Fruit fly (Drosophila melanogaster) whole organism, embryonic: ENCODE data around the gene DIP-eta.

Experiments used
- Awh ChIP-seq: fragments of 200-800 bp; sonication (Bioruptor generic); IDR thresholded peaks from 2 replicates; pipeline ENCODE4, ENCODE4 v1.3.6; 2022; ENCODE audit warnings: missing biosample characterization, missing genetic modification characterization
- BtbVII ChIP-seq: fragments of 200-800 bp; sonication (Bioruptor generic); optimal IDR thresholded peaks from 3 replicates; lab custom pipeline; 2017; ENCODE audit warnings: missing biosample characterization, mild to moderate bottlenecking, missing genetic modification characterization
- Bteb2 ChIP-seq: fragments of 200-800 bp; sonication (Bioruptor generic); optimal IDR thresholded peaks from 2 replicates; lab custom pipeline; 2016; ENCODE audit warnings: missing biosample characterization, missing genetic modification characterization
- CG10267 ChIP-seq: fragments of 200-800 bp; sonication (Bioruptor generic); optimal IDR thresholded peaks from 2 replicates; lab custom pipeline; 2018; ENCODE audit warnings: missing biosample characterization, mild to moderate bottlenecking, missing genetic modification characterization, moderate library complexity
- CG10366 ChIP-seq: fragments of 200-800 bp; sonication (Bioruptor generic); IDR thresholded peaks from 2 replicates; pipeline ENCODE4 v1.3.6; 2022; ENCODE audit warnings: missing biosample characterization, missing genetic modification characterization
- CG12236 ChIP-seq: fragments of 200-800 bp; sonication (Bioruptor generic); optimal IDR thresholded peaks from 2 replicates; lab custom pipeline; 2016; ENCODE audit warnings: missing biosample characterization, missing genetic modification characterization
- CG13287 ChIP-seq: fragments of 200-800 bp; sonication (Bioruptor generic); IDR thresholded peaks from 2 replicates; pipeline ENCODE4 v1.3.6; 2022; ENCODE audit warnings: missing biosample characterization, missing genetic modification characterization; ENCODE audit not compliant: partially characterized antibody
- CG13424 ChIP-seq: fragments of 200-800 bp; sonication (Bioruptor generic); optimal IDR thresholded peaks from 2 replicates; lab custom pipeline; 2019; ENCODE audit warnings: missing biosample characterization, mild to moderate bottlenecking, missing genetic modification characterization, moderate library complexity
- CG14050 ChIP-seq: fragments of 200-800 bp; sonication (Bioruptor generic); IDR thresholded peaks from 3 replicates; pipeline ENCODE4 v1.3.6; 2022; ENCODE audit warnings: missing biosample characterization, missing genetic modification characterization
- CG15011 ChIP-seq: fragments of 200-800 bp; sonication (Bioruptor generic); optimal IDR thresholded peaks from 3 replicates; lab custom pipeline; 2018; ENCODE audit warnings: missing biosample characterization, mild to moderate bottlenecking, missing genetic modification characterization
- CG17361 ChIP-seq: fragments of 200-800 bp; sonication (Bioruptor generic); IDR thresholded peaks from 3 replicates; pipeline ENCODE4 v1.3.6; 2022; ENCODE audit warnings: missing biosample characterization, missing genetic modification characterization
- CG17802 ChIP-seq: fragments of 200-800 bp; sonication (Bioruptor generic); optimal IDR thresholded peaks from 2 replicates; lab custom pipeline; 2018; ENCODE audit warnings: missing biosample characterization, mild to moderate bottlenecking, missing genetic modification characterization, moderate library complexity
- CG1792 ChIP-seq: fragments of 200-800 bp; sonication (Bioruptor generic); optimal IDR thresholded peaks from 2 replicates; lab custom pipeline; 2016; ENCODE audit warnings: missing biosample characterization, missing genetic modification characterization
- CG1832 ChIP-seq: fragments of 200-800 bp; sonication (Bioruptor generic); optimal IDR thresholded peaks from 2 replicates; lab custom pipeline; 2017; ENCODE audit warnings: missing biosample characterization, mild to moderate bottlenecking, missing genetic modification characterization, inconsistent platforms
- CG30431 ChIP-seq: fragments of 200-800 bp; sonication (Bioruptor generic); optimal IDR thresholded peaks from 2 replicates; lab custom pipeline; 2017; ENCODE audit warnings: missing biosample characterization, missing genetic modification characterization
- CG6254 ChIP-seq: fragments of 200-800 bp; sonication (Bioruptor generic); optimal IDR thresholded peaks from 3 replicates; lab custom pipeline; 2017; ENCODE audit warnings: mild to moderate bottlenecking, missing biosample characterization, missing genetic modification reagents, missing genetic modification characterization
- CG7556 ChIP-seq: fragments of 200-800 bp; sonication (Bioruptor generic); optimal IDR thresholded peaks from 2 replicates; lab custom pipeline; 2017; ENCODE audit warnings: missing biosample characterization, mild to moderate bottlenecking, missing genetic modification characterization
- CG7963 ChIP-seq: fragments of 200-800 bp; sonication (Bioruptor generic); IDR thresholded peaks from 3 replicates; pipeline ENCODE4 v1.3.6; 2022; ENCODE audit warnings: missing biosample characterization, missing genetic modification characterization; ENCODE audit not compliant: partially characterized antibody
- CG8290 ChIP-seq, 3 experiments: fragments of 200-800 bp; sonication (Bioruptor generic); optimal IDR thresholded peaks; 2 replicates each; lab custom pipeline; 2016 to 2019; ENCODE audit warnings: missing biosample characterization in 3 of 3, missing genetic modification characterization in 3 of 3, mild to moderate bottlenecking in 2 of 3, moderate library complexity in 1 of 3
- CG9932 ChIP-seq: fragments of 200-800 bp; sonication (Bioruptor generic); IDR thresholded peaks from 2 replicates; pipeline ENCODE4 v1.3.6; 2022; ENCODE audit warnings: missing biosample characterization, missing genetic modification characterization
- CoRest ChIP-seq: fragments of 200-800 bp; sonication (Bioruptor generic); optimal IDR thresholded peaks from 3 replicates; lab custom pipeline; 2018; ENCODE audit warnings: missing biosample characterization, mild to moderate bottlenecking, missing genetic modification characterization, moderate library complexity
- Dbx ChIP-seq: fragments of 200-800 bp; sonication (Bioruptor generic); IDR thresholded peaks from 3 replicates; pipeline ENCODE4 v1.3.6; 2022; ENCODE audit warnings: missing biosample characterization, missing genetic modification characterization
- Doc2 ChIP-seq: fragments of 200-800 bp; sonication (Bioruptor generic); IDR thresholded peaks from 2 replicates; pipeline ENCODE4 v1.3.6; 2022; ENCODE audit warnings: missing biosample characterization, missing genetic modification characterization
- Ets65A ChIP-seq: fragments of 200-800 bp; sonication (Bioruptor generic); peaks from one replicate; lab custom pipeline; 2016; ENCODE audit warnings: missing biosample characterization, missing genetic modification characterization
- GATAe ChIP-seq: fragments of 200-800 bp; sonication (Bioruptor generic); conservative IDR thresholded peaks from 2 replicates; pipeline ENCODE4 v1.3.6; 2022; ENCODE audit warnings: missing biosample characterization, missing genetic modification characterization
- Hey ChIP-seq: fragments of 200-800 bp; sonication (Bioruptor generic); optimal IDR thresholded peaks from 3 replicates; lab custom pipeline; 2018; ENCODE audit warnings: missing biosample characterization, mild to moderate bottlenecking, missing genetic modification characterization
- Max ChIP-seq: fragments of 200-800 bp; sonication (Bioruptor generic); optimal IDR thresholded peaks from 2 replicates; lab custom pipeline; 2016; ENCODE audit warnings: missing biosample characterization, mild to moderate bottlenecking, missing genetic modification characterization
- NC2β ChIP-seq: fragments of 200-800 bp; sonication (Bioruptor generic); optimal IDR thresholded peaks from 2 replicates; lab custom pipeline; 2016; ENCODE audit warnings: missing biosample characterization, missing genetic modification characterization
- Sin3A ChIP-seq: fragments of >200 bp; optimal IDR thresholded peaks from 2 replicates; lab custom pipeline; 2018
- bigmax ChIP-seq: fragments of 200-800 bp; sonication (Bioruptor generic); optimal IDR thresholded peaks from 2 replicates; lab custom pipeline; 2018; ENCODE audit warnings: missing biosample characterization, mild to moderate bottlenecking, missing genetic modification characterization
- btn ChIP-seq: fragments of 200-800 bp; sonication (Bioruptor generic); optimal IDR thresholded peaks from 2 replicates; lab custom pipeline; 2016; ENCODE audit warnings: missing biosample characterization, missing genetic modification characterization
- croc ChIP-seq: fragments of 200-800 bp; sonication (Bioruptor generic); conservative IDR thresholded peaks from 3 replicates; pipeline ENCODE4 v1.3.6; 2022; ENCODE audit warnings: missing biosample characterization, missing genetic modification characterization
- fd96Cb ChIP-seq: fragments of 200-800 bp; sonication (Bioruptor generic); optimal IDR thresholded peaks from 2 replicates; lab custom pipeline; 2018; ENCODE audit warnings: missing biosample characterization, mild to moderate bottlenecking, missing genetic modification characterization, moderate library complexity
- gsb ChIP-seq: fragments of 200-800 bp; sonication (Bioruptor generic); IDR thresholded peaks from 2 replicates; pipeline ENCODE4 v1.3.6; 2022; ENCODE audit warnings: missing biosample characterization, missing genetic modification characterization
- jumu ChIP-seq: fragments of 200-800 bp; sonication (Bioruptor generic); optimal IDR thresholded peaks from 3 replicates; lab custom pipeline; 2016; ENCODE audit warnings: missing biosample characterization, missing genetic modification characterization
- kah ChIP-seq: fragments of 200-800 bp; sonication (Bioruptor generic); optimal IDR thresholded peaks from 2 replicates; lab custom pipeline; 2018; ENCODE audit warnings: missing biosample characterization, mild to moderate bottlenecking, missing genetic modification characterization
- lmd ChIP-seq: fragments of 200-800 bp; sonication (Bioruptor generic); IDR thresholded peaks from 2 replicates; pipeline ENCODE4 v1.3.6; 2022; ENCODE audit warnings: missing biosample characterization, missing genetic modification characterization
- maf-S ChIP-seq: fragments of 200-800 bp; sonication (Bioruptor generic); optimal IDR thresholded peaks from 2 replicates; lab custom pipeline; 2016; ENCODE audit warnings: missing biosample characterization, missing genetic modification characterization
- org-1 ChIP-seq: fragments of 200-800 bp; sonication (Bioruptor generic); optimal IDR thresholded peaks from 2 replicates; lab custom pipeline; 2017; ENCODE audit warnings: missing biosample characterization, missing genetic modification characterization
- otp ChIP-seq: fragments of 200-800 bp; sonication (Bioruptor generic); IDR thresholded peaks from 3 replicates; pipeline ENCODE4, ENCODE4 v1.3.6; 2022; ENCODE audit warnings: missing biosample characterization, missing genetic modification characterization
- p53 ChIP-seq: fragments of 200-800 bp; sonication (Bioruptor generic); optimal IDR thresholded peaks from 2 replicates; lab custom pipeline; 2016; ENCODE audit warnings: missing biosample characterization, missing genetic modification characterization
- pb ChIP-seq: fragments of 200-800 bp; sonication (Bioruptor generic); optimal IDR thresholded peaks from 3 replicates; lab custom pipeline; 2016; ENCODE audit warnings: missing biosample characterization, missing genetic modification characterization
- pho ChIP-seq: fragments of 200-800 bp; sonication (Bioruptor generic); optimal IDR thresholded peaks from 2 replicates; lab custom pipeline; 2016; ENCODE audit warnings: missing biosample characterization, missing genetic modification characterization
- repo ChIP-seq: fragments of 200-800 bp; sonication (Bioruptor generic); optimal IDR thresholded peaks from 2 replicates; lab custom pipeline; 2016; ENCODE audit warnings: missing biosample characterization, missing genetic modification characterization
- scrt ChIP-seq: fragments of 200-800 bp; sonication (Bioruptor generic); optimal IDR thresholded peaks from 2 replicates; lab custom pipeline; 2018; ENCODE audit warnings: missing biosample characterization, mild to moderate bottlenecking, missing genetic modification characterization, moderate library complexity
- sd ChIP-seq: fragments of 200-800 bp; sonication (Bioruptor generic); optimal IDR thresholded peaks from 3 replicates; lab custom pipeline; 2018; ENCODE audit warnings: missing biosample characterization, mild to moderate bottlenecking, missing genetic modification characterization, moderate library complexity
- slou ChIP-seq: fragments of 200-800 bp; sonication (Bioruptor generic); optimal IDR thresholded peaks from 3 replicates; lab custom pipeline; 2016; ENCODE audit warnings: missing biosample characterization, missing genetic modification characterization
- sr ChIP-seq: fragments of 200-800 bp; sonication (Bioruptor generic); IDR thresholded peaks from 3 replicates; pipeline ENCODE4 v1.3.6; 2022; ENCODE audit warnings: missing biosample characterization, missing genetic modification characterization
- stc ChIP-seq: fragments of 200-800 bp; sonication (Bioruptor generic); IDR thresholded peaks from 2 replicates; pipeline ENCODE4 v1.3.6; 2022; ENCODE audit warnings: missing biosample characterization, missing genetic modification characterization
- unc-4 ChIP-seq: fragments of 200-800 bp; sonication (Bioruptor generic); IDR thresholded peaks from 2 replicates; pipeline ENCODE4 v1.3.6; 2022; ENCODE audit warnings: missing biosample characterization, missing genetic modification characterization; ENCODE audit not compliant: partially characterized antibody
- vnd ChIP-seq: fragments of 200-800 bp; sonication (Bioruptor generic); IDR thresholded peaks from 3 replicates; pipeline ENCODE4 v1.3.6; 2022; ENCODE audit warnings: missing biosample characterization, missing genetic modification characterization; ENCODE audit not compliant: partially characterized antibody
- wdn ChIP-seq: fragments of 200-800 bp; sonication (Bioruptor generic); IDR thresholded peaks from 2 replicates; pipeline ENCODE4 v1.3.6; 2022; ENCODE audit warnings: missing biosample characterization, missing genetic modification characterization

Gene DIP-eta

dm6 chr2L:5569503-5569902 lies 48.2 kb downstream of the DIP-eta start (continued):
- TF ChIP-seq croc (GFP tag; lab: Robert Waterston, UW) (no peak), repo (GFP tag; lab: Kevin White, UChicago) (no peak), CG17802 (tag; lab: Kevin White, UChicago) (no peak), CG13424 (tag; lab: Kevin White, UChicago) (peak; percentile 42), unc-4 (GFP tag; lab: Robert Waterston, UW) (no peak), scrt (no peak), pb (GFP tag; lab: Kevin White, UChicago) (no peak), fd96Cb (tag; lab: Kevin White, UChicago) (peak; percentile 4), gsb (GFP tag; lab: Robert Waterston, UW) (no peak), CG10267 (tag; lab: Kevin White, UChicago) (no peak), CG7963 (GFP tag; lab: Robert Waterston, UW) (no peak), bigmax (GFP tag; lab: Kevin White, UChicago) (no peak), BtbVII (peak; percentile 17), Hey (tag; lab: Kevin White, UChicago) (no peak), stc (GFP tag; lab: Robert Waterston, UW) (no peak), GATAe (GFP tag; lab: Robert Waterston, UW) (no peak), otp (no peak), Bteb2 (GFP tag; lab: Kevin White, UChicago) (no peak), NC2β (GFP tag; lab: Kevin White, UChicago) (no peak), kah (GFP tag; lab: Kevin White, UChicago) (no peak), Max (GFP tag; lab: Kevin White, UChicago) (no peak), CG9932 (GFP tag; lab: Robert Waterston, UW) (peak; percentile 58), wdn (GFP tag; lab: Robert Waterston, UW) (no peak), btn (GFP tag; lab: Kevin White, UChicago) (no peak), CG7556 (no peak), Doc2 (GFP tag; lab: Robert Waterston, UW) (0 out of 2 replicates have a peak, but pooled peaks have one; percentile 13), sd (no peak), CG1832 (GFP tag; lab: Kevin White, UChicago) (no peak), slou (GFP tag; lab: Kevin White, UChicago) (no peak), jumu (GFP tag; lab: Kevin White, UChicago) (no peak), CG6254 (GFP tag; lab: Kevin White, UChicago) (no peak), sr (GFP tag; lab: Robert Waterston, UW) (no peak), Dbx (GFP tag; lab: Robert Waterston, UW) (no peak), p53 (GFP tag; lab: Kevin White, UChicago) (no peak), org-1 (GFP tag; lab: Kevin White, UChicago) (no peak), CG1792 (GFP tag; lab: Kevin White, UChicago) (no peak), CoRest (tag; lab: Kevin White, UChicago) (peak; percentile 27), CG15011 (GFP tag; lab: Kevin White, UChicago) (no peak), CG30431 (GFP tag; lab: Kevin White, UChicago) (no peak), CG14050 (GFP tag; lab: Robert Waterston, UW) (no peak), CG8290 (GFP tag; optimal IDR thresholded peaks at IDR 0.05; lab: Kevin White, UChicago) (no peak), CG8290 (tag; optimal IDR thresholded peaks at IDR 0.05; lab: Kevin White, UChicago) (no peak), pho (GFP tag; lab: Kevin White, UChicago) (no peak), lmd (GFP tag; lab: Robert Waterston, UW) (peak; percentile 46; the same call in 1 of the 2 replicates), CG10366 (peak; percentile 36; the same call in 1 of the 2 replicates), Awh (GFP tag; lab: Robert Waterston, UW) (no peak), vnd (no peak), CG13287 (no peak), maf-S (GFP tag; lab: Kevin White, UChicago) (no peak), Sin3A (no peak), CG12236 (GFP tag; lab: Kevin White, UChicago) (no peak), Ets65A (GFP tag; lab: Kevin White, UChicago) (peak; percentile 93), CG17361 (GFP tag; lab: Robert Waterston, UW) (no peak)
